Fruit fly (Drosophila melanogaster) whole organism, embryonic: ENCODE measurements around the gene Inx5.
A peak's percentile ranks its signal among the peaks of the same experiment; 100 is the strongest.

Source experiments
- Asciz ChIP-seq: fragments of 200-800 bp; sonication (Bioruptor generic); optimal IDR thresholded peaks from 2 replicates; lab custom pipeline; 2017; ENCODE audit warnings: missing biosample characterization, mild to moderate bottlenecking, missing genetic modification characterization, missing genetic modification reagents
- Awh ChIP-seq: fragments of 200-800 bp; sonication (Bioruptor generic); IDR thresholded peaks from 2 replicates; pipeline ENCODE4, ENCODE4 v1.3.6; 2022; ENCODE audit warnings: missing biosample characterization, missing genetic modification characterization
- Blimp-1 ChIP-seq: fragments of 200-800 bp; sonication (Bioruptor generic); optimal IDR thresholded peaks from 3 replicates; lab custom pipeline; 2018; ENCODE audit warnings: missing biosample characterization, missing genetic modification characterization, mild to moderate bottlenecking, moderate library complexity, missing genetic modification reagents
- CG11504 ChIP-seq: fragments of 200-800 bp; sonication (Bioruptor generic); optimal IDR thresholded peaks from 3 replicates; lab custom pipeline; 2019; ENCODE audit warnings: missing biosample characterization, mild to moderate bottlenecking, missing genetic modification characterization, moderate library complexity
- CG11560 ChIP-seq: fragments of 200-800 bp; sonication (Bioruptor generic); IDR thresholded peaks from 3 replicates; pipeline ENCODE4 v1.3.6; 2022; ENCODE audit warnings: missing biosample characterization, missing genetic modification characterization
- CG13775 ChIP-seq: fragments of 200-800 bp; sonication (Bioruptor generic); optimal IDR thresholded peaks from 3 replicates; lab custom pipeline; 2017; ENCODE audit warnings: missing biosample characterization, mild to moderate bottlenecking, missing genetic modification characterization
- CG13894 ChIP-seq: fragments of 200-800 bp; sonication (Bioruptor generic); optimal IDR thresholded peaks from 3 replicates; lab custom pipeline; 2018; ENCODE audit warnings: missing biosample characterization, mild to moderate bottlenecking, missing genetic modification characterization, moderate library complexity
- CG15269 ChIP-seq: fragments of 200-800 bp; sonication (Bioruptor generic); optimal IDR thresholded peaks from 2 replicates; lab custom pipeline; 2018; ENCODE audit warnings: missing biosample characterization, mild to moderate bottlenecking, missing genetic modification characterization, moderate library complexity
- CG15601 ChIP-seq: fragments of 200-800 bp; sonication (Bioruptor generic); optimal IDR thresholded peaks from 3 replicates; lab custom pipeline; 2019; ENCODE audit warnings: missing biosample characterization, mild to moderate bottlenecking, missing genetic modification characterization, moderate library complexity
- CG18011 ChIP-seq: fragments of 200-800 bp; sonication (Bioruptor generic); optimal IDR thresholded peaks from 2 replicates; lab custom pipeline; 2017; ENCODE audit warnings: missing biosample characterization, missing genetic modification characterization, mild to moderate bottlenecking, moderate library complexity, missing genotype
- CG34224 ChIP-seq: fragments of 200-800 bp; sonication (Bioruptor generic); IDR thresholded peaks from 3 replicates; pipeline ENCODE4 v1.3.6; 2022; ENCODE audit warnings: missing biosample characterization, missing genetic modification characterization; ENCODE audit not compliant: partially characterized antibody
- CG34422 ChIP-seq: fragments of 200-800 bp; sonication (Bioruptor generic); IDR thresholded peaks from 3 replicates; pipeline ENCODE4 v1.3.6; 2022; ENCODE audit warnings: missing biosample characterization, missing genetic modification characterization
- CG4854 ChIP-seq: fragments of 200-800 bp; sonication (Bioruptor generic); optimal IDR thresholded peaks from 2 replicates; lab custom pipeline; 2016; ENCODE audit warnings: missing biosample characterization, missing genetic modification characterization, inconsistent platforms
- CG6654 ChIP-seq: fragments of 200-800 bp; sonication (Bioruptor generic); optimal IDR thresholded peaks from 2 replicates; lab custom pipeline; 2017; ENCODE audit warnings: missing biosample characterization, mild to moderate bottlenecking, missing genetic modification characterization
- CG6683 ChIP-seq: fragments of 200-800 bp; sonication (Bioruptor generic); optimal IDR thresholded peaks from 2 replicates; lab custom pipeline; 2017; ENCODE audit warnings: missing biosample characterization, mild to moderate bottlenecking, missing genetic modification characterization, missing genetic modification reagents
- CG6854 ChIP-seq: fragments of 200-800 bp; sonication (Bioruptor generic); optimal IDR thresholded peaks from 3 replicates; lab custom pipeline; 2017; ENCODE audit warnings: missing biosample characterization, mild to moderate bottlenecking, missing genetic modification characterization
- CG7963 ChIP-seq: fragments of 200-800 bp; sonication (Bioruptor generic); IDR thresholded peaks from 3 replicates; pipeline ENCODE4 v1.3.6; 2022; ENCODE audit warnings: missing biosample characterization, missing genetic modification characterization; ENCODE audit not compliant: partially characterized antibody
- CG8388 ChIP-seq: fragments of 200-800 bp; sonication (Bioruptor generic); optimal IDR thresholded peaks from 2 replicates; lab custom pipeline; 2019; ENCODE audit warnings: missing biosample characterization, mild to moderate bottlenecking, missing genetic modification characterization, moderate library complexity
- CG8478 ChIP-seq: fragments of >200 bp; optimal IDR thresholded peaks from 2 replicates; lab custom pipeline; 2018
- CG8944 ChIP-seq: fragments of 200-800 bp; sonication (Bioruptor generic); optimal IDR thresholded peaks from 3 replicates; lab custom pipeline; 2016; ENCODE audit warnings: missing biosample characterization, missing genetic modification characterization
- CG9727 ChIP-seq: fragments of 200-800 bp; sonication (Bioruptor generic); optimal IDR thresholded peaks from 3 replicates; lab custom pipeline; 2017; ENCODE audit warnings: missing biosample characterization, mild to moderate bottlenecking, missing genetic modification characterization
- D19A ChIP-seq: fragments of 200-800 bp; optimal IDR thresholded peaks from 3 replicates; lab custom pipeline; 2019; ENCODE audit warnings: missing biosample characterization, mild to moderate bottlenecking, missing genetic modification characterization, moderate library complexity
- Dp ChIP-seq: fragments of 200-800 bp; sonication (Bioruptor generic); optimal IDR thresholded peaks from 2 replicates; lab custom pipeline; 2018; ENCODE audit warnings: missing biosample characterization, mild to moderate bottlenecking, missing genetic modification characterization, moderate library complexity
- Eip74EF ChIP-seq, 2 experiments: fragments of 200-800 bp in 1 of 2; fragments of >200 bp in 1 of 2; sonication (Bioruptor generic) in 1 of 2; optimal IDR thresholded peaks; 2 replicates each; lab custom pipeline; 2017 to 2019; ENCODE audit warnings: missing biosample characterization in 2 of 2, missing genetic modification characterization in 2 of 2, mild to moderate bottlenecking in 1 of 2, moderate library complexity in 1 of 2
- Gug ChIP-seq: fragments of 200-800 bp; sonication (Bioruptor generic); IDR thresholded peaks from 4 replicates; pipeline ENCODE4 v1.3.6; 2022; ENCODE audit warnings: missing biosample characterization, missing genetic modification characterization
- H15 ChIP-seq: fragments of 200-800 bp; sonication (Bioruptor generic); IDR thresholded peaks from 3 replicates; pipeline ENCODE4 v1.3.6; 2022; ENCODE audit warnings: missing biosample characterization, missing genetic modification characterization
- Hr3 ChIP-seq: fragments of 200-800 bp; sonication (Bioruptor generic); optimal IDR thresholded peaks from 3 replicates; lab custom pipeline; 2016; ENCODE audit warnings: missing biosample characterization, missing genetic modification characterization
- Hsf ChIP-seq: fragments of 200-800 bp; sonication (Bioruptor generic); optimal IDR thresholded peaks from 3 replicates; lab custom pipeline; 2016; ENCODE audit warnings: missing biosample characterization, missing genetic modification characterization
- Max ChIP-seq: fragments of 200-800 bp; sonication (Bioruptor generic); optimal IDR thresholded peaks from 2 replicates; lab custom pipeline; 2016; ENCODE audit warnings: missing biosample characterization, mild to moderate bottlenecking, missing genetic modification characterization
- NC2α ChIP-seq: fragments of 200-800 bp; sonication (Bioruptor generic); optimal IDR thresholded peaks from 2 replicates; lab custom pipeline; 2016; ENCODE audit warnings: missing biosample characterization, missing genetic modification characterization
- Rx ChIP-seq: fragments of 200-800 bp; sonication (Bioruptor generic); IDR thresholded peaks from 2 replicates; pipeline ENCODE4 v1.3.6; 2022; ENCODE audit warnings: missing biosample characterization, missing genetic modification characterization
- Xbp1 ChIP-seq: fragments of 200-800 bp; sonication (Bioruptor generic); optimal IDR thresholded peaks from 3 replicates; lab custom pipeline; 2016; ENCODE audit warnings: missing biosample characterization, mild to moderate bottlenecking, missing genetic modification characterization
- caup ChIP-seq: fragments of 200-800 bp; sonication (Bioruptor generic); optimal IDR thresholded peaks from 3 replicates; lab custom pipeline; 2017; ENCODE audit warnings: missing biosample characterization, mild to moderate bottlenecking, missing genetic modification characterization, moderate library complexity; ENCODE audit not compliant: severe bottlenecking
- crol ChIP-seq: fragments of 200-800 bp; sonication (Bioruptor generic); IDR thresholded peaks from 2 replicates; pipeline ENCODE4 v1.3.6; 2022; ENCODE audit warnings: missing biosample characterization, missing genetic modification characterization
- dan ChIP-seq: fragments of 200-800 bp; sonication (Bioruptor generic); IDR thresholded peaks from 2 replicates; pipeline ENCODE4 v1.3.6; 2022; ENCODE audit warnings: missing biosample characterization, missing genetic modification characterization
- ewg ChIP-seq: fragments of 200-800 bp; sonication (Bioruptor generic); optimal IDR thresholded peaks from 3 replicates; lab custom pipeline; 2017; ENCODE audit warnings: mild to moderate bottlenecking, missing biosample characterization, missing genetic modification reagents, missing genetic modification characterization
- fd102C ChIP-seq: fragments of 200-800 bp; sonication (Bioruptor generic); optimal IDR thresholded peaks from 2 replicates; lab custom pipeline; 2018; ENCODE audit warnings: missing biosample characterization, mild to moderate bottlenecking, missing genetic modification characterization, moderate library complexity
- gsb ChIP-seq: fragments of 200-800 bp; sonication (Bioruptor generic); IDR thresholded peaks from 2 replicates; pipeline ENCODE4 v1.3.6; 2022; ENCODE audit warnings: missing biosample characterization, missing genetic modification characterization
- hbn ChIP-seq: fragments of 200-800 bp; sonication (Bioruptor generic); IDR thresholded peaks from 2 replicates; pipeline ENCODE4 v1.3.6; 2022; ENCODE audit warnings: missing biosample characterization, missing genetic modification characterization; ENCODE audit not compliant: partially characterized antibody
- hkb ChIP-seq, 2 experiments: fragments of 200-800 bp in 1 of 2; fragments of >200 bp in 1 of 2; sonication (Bioruptor generic) in 1 of 2; IDR thresholded peaks in 1 of 2; optimal IDR thresholded peaks in 1 of 2; 2 replicates each; pipeline versions ENCODE4 v1.3.6 to Lab custom; 2017 to 2022; ENCODE audit warnings: missing biosample characterization in 1 of 2, missing genetic modification characterization in 1 of 2
- nerfin-2 ChIP-seq: fragments of 200-800 bp; sonication (Bioruptor generic); IDR thresholded peaks from 2 replicates; pipeline ENCODE4 v1.3.6; 2022; ENCODE audit warnings: missing biosample characterization, missing genetic modification characterization; ENCODE audit not compliant: partially characterized antibody
- onecut ChIP-seq: fragments of 200-800 bp; sonication (Bioruptor generic); IDR thresholded peaks from 2 replicates; pipeline ENCODE4 v1.3.6; 2022; ENCODE audit warnings: missing biosample characterization, missing genetic modification characterization
- p53 ChIP-seq: fragments of 200-800 bp; sonication (Bioruptor generic); optimal IDR thresholded peaks from 2 replicates; lab custom pipeline; 2016; ENCODE audit warnings: missing biosample characterization, missing genetic modification characterization
- prd ChIP-seq, 3 experiments: fragments of >200 bp in 2 of 3; fragments of 200-800 bp in 1 of 3; sonication (Bioruptor generic) in 1 of 3; optimal IDR thresholded peaks in 2 of 3; IDR thresholded peaks in 1 of 3; 2 replicates in 2 of 3; 3 replicates in 1 of 3; pipeline versions ENCODE4 v1.3.6 to Lab custom; 2017 to 2022; ENCODE audit warnings: missing biosample characterization in 1 of 3, missing genetic modification characterization in 1 of 3
- shn ChIP-seq: fragments of 200-800 bp; sonication (Bioruptor generic); optimal IDR thresholded peaks from 3 replicates; lab custom pipeline; 2016; ENCODE audit warnings: missing biosample characterization, missing genetic modification characterization
- usp ChIP-seq: fragments of >200 bp; optimal IDR thresholded peaks from 2 replicates; lab custom pipeline; 2017; ENCODE audit warnings: missing biosample characterization, missing genetic modification characterization
- wdn ChIP-seq: fragments of 200-800 bp; sonication (Bioruptor generic); IDR thresholded peaks from 2 replicates; pipeline ENCODE4 v1.3.6; 2022; ENCODE audit warnings: missing biosample characterization, missing genetic modification characterization

Gene Inx5

dm6 chrX:19166152-19166935, 4.3 kb downstream of the Inx5 start (continued):
- TF ChIP-seq Rx (GFP tag; lab: Robert Waterston, UW) (no peak), ewg (GFP tag; lab: Kevin White, UChicago) (no peak), Eip74EF (GFP tag; optimal IDR thresholded peaks at IDR 0.05; lab: Kevin White, UChicago) (no peak), Max (GFP tag; lab: Kevin White, UChicago) (no peak), shn (GFP tag; lab: Kevin White, UChicago) (no peak), D19A (peak; percentile 22), hkb (optimal IDR thresholded peaks at IDR 0.05; lab: Kevin White, UChicago) (no peak), hkb (GFP tag; IDR thresholded peaks at IDR 0.05; lab: Robert Waterston, UW) (no peak), CG34422 (GFP tag; lab: Robert Waterston, UW) (no peak), wdn (peak; percentile 17; the same call in 1 of the 2 replicates), Awh (GFP tag; lab: Robert Waterston, UW) (no peak), Gug (GFP tag; lab: Robert Waterston, UW) (peak; percentile 22; the same call in 1 of the 4 replicates), Dp (no peak), gsb (GFP tag; lab: Robert Waterston, UW) (0 out of 2 replicates have a peak, but pooled peaks have one; percentile 25), usp (GFP tag; lab: Kevin White, UChicago) (no peak), CG18011 (GFP tag; lab: Kevin White, UChicago) (no peak), onecut (no peak), caup (GFP tag; lab: Kevin White, UChicago) (no peak), Xbp1 (peak; percentile 31), CG8478 (lab: Kevin White, UChicago) (no peak), nerfin-2 (no peak), CG15269 (tag; lab: Kevin White, UChicago) (peak; percentile 68), CG7963 (GFP tag; lab: Robert Waterston, UW) (no peak), CG11560 (tag; lab: Robert Waterston, UW) (no peak), H15 (0 out of 3 replicates have a peak, but pooled peaks have one; percentile 42), NC2α (GFP tag; lab: Kevin White, UChicago) (no peak), CG9727 (GFP tag; lab: Kevin White, UChicago) (peak; percentile 53), crol (GFP tag; lab: Robert Waterston, UW) (no peak), CG11504 (tag; lab: Kevin White, UChicago) (peak; percentile 74), CG13775 (peak; percentile 43), CG4854 (GFP tag; lab: Kevin White, UChicago) (no peak), CG8944 (GFP tag; lab: Kevin White, UChicago) (no peak), CG34224 (GFP tag; lab: Robert Waterston, UW) (no peak), prd (optimal IDR thresholded peaks at IDR 0.05; lab: Kevin White, UChicago) (no peak), prd (GFP tag; IDR thresholded peaks at IDR 0.05; lab: Robert Waterston, UW) (no peak; the same call in 2 of the 3 replicates), CG15601 (tag; lab: Kevin White, UChicago) (peak; percentile 3), Blimp-1 (GFP tag; lab: Kevin White, UChicago) (peak; percentile 3), Hsf (GFP tag; lab: Kevin White, UChicago) (peak; percentile 16), p53 (no peak), CG13894 (tag; lab: Kevin White, UChicago) (no peak), dan (no peak), CG6854 (GFP tag; lab: Kevin White, UChicago) (no peak), CG6683 (GFP tag; lab: Kevin White, UChicago) (no peak), CG8388 (GFP tag; lab: Kevin White, UChicago) (no peak), Hr3 (GFP tag; lab: Kevin White, UChicago) (no peak), fd102C (GFP tag; lab: Kevin White, UChicago) (no peak), CG6654 (no peak), hbn (GFP tag; lab: Robert Waterston, UW) (no peak), Asciz (no peak)
